Fruit fly (Drosophila melanogaster): ENCODE data around the gene CG14230.

dm6 chrX:19754705-19755403 lies 50.9 kb downstream of the CG14230 start:
- no peak for TF ChIP-seq CG8478 (optimal IDR thresholded peaks at IDR 0.05)
- no peak for TF ChIP-seq usp (GFP tag; optimal IDR thresholded peaks at IDR 0.05)
- no peak for TF ChIP-seq pan (optimal IDR thresholded peaks at IDR 0.05)
- TF ChIP-seq Dll (optimal IDR thresholded peaks at IDR 0.05): no peak
